Worm (Caenorhabditis elegans): Measurements from ENCODE around the gene fbxc-28.

The fbxc-28 gene

DNA sequence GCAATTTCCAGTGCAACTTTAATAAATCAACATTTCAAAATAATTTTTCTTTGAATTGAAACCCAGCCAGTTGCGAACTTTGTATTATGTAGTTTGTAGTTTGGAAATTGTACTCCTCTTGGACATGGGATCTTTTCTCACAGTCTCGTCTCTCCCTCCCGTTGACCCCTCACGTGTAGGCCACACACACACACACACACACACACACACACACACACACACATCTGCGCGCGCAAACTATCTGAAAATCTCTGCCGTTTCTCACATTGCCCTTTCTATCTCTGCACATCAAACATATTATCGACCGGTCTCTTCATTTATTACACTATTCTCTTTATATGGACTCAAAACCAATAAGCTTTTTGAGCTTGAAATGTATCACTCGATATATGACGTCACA lies 17.2 kb downstream of the fbxc-28 start, which contains the start of gene fbxc-36:
TSS of gene fbxc-36 (plus strand) at position 205 of the 400 bp plus-strand sequence.
- TF ChIP-seq C34F6.9 (tag; optimal IDR thresholded peaks at IDR 0.05) = no peak
- TF ChIP-seq zag-1 (tag; optimal IDR thresholded peaks at IDR 0.05) = no peak
- TF ChIP-seq lin-11 (tag; optimal IDR thresholded peaks at IDR 0.05) = no peak
- TF ChIP-seq nhr-12 (tag; optimal IDR thresholded peaks at IDR 0.05) = no peak
- TF ChIP-seq nhr-237 (tag; optimal IDR thresholded peaks at IDR 0.05) = no peak
- no peak for TF ChIP-seq nhr-129 (tag; optimal IDR thresholded peaks at IDR 0.05)
- no peak for TF ChIP-seq F13H6.1 (tag; optimal IDR thresholded peaks at IDR 0.05)
- TF ChIP-seq alr-1 (tag; optimal IDR thresholded peaks at IDR 0.05) = no peak
- no peak for TF ChIP-seq unc-62 (GFP tag; optimal IDR thresholded peaks at IDR 0.05)
- no peak for TF ChIP-seq unc-55 (GFP tag; optimal IDR thresholded peaks at IDR 0.05)
- TF ChIP-seq ceh-82 (tag; optimal IDR thresholded peaks at IDR 0.05) = no peak
- no peak for TF ChIP-seq ama-1 (optimal IDR thresholded peaks at IDR 0.05)
- no peak for TF ChIP-seq mdl-1 (tag; optimal IDR thresholded peaks at IDR 0.05)
- TF ChIP-seq ztf-1 (GFP tag; conservative IDR thresholded peaks at IDR 0.05) = no peak
- TF ChIP-seq mbf-1 (tag; optimal IDR thresholded peaks at IDR 0.05) = no peak
- TF ChIP-seq sem-4 (tag; optimal IDR thresholded peaks at IDR 0.05) = no peak
- TF ChIP-seq aly-2 (tag; optimal IDR thresholded peaks at IDR 0.05) = no peak
- TF ChIP-seq R02D3.7 (tag; optimal IDR thresholded peaks at IDR 0.05) = no peak
- no peak for TF ChIP-seq nhr-77 (tag; optimal IDR thresholded peaks at IDR 0.05)
- no peak for TF ChIP-seq nhr-23 (tag; optimal IDR thresholded peaks at IDR 0.05)

DNA sequence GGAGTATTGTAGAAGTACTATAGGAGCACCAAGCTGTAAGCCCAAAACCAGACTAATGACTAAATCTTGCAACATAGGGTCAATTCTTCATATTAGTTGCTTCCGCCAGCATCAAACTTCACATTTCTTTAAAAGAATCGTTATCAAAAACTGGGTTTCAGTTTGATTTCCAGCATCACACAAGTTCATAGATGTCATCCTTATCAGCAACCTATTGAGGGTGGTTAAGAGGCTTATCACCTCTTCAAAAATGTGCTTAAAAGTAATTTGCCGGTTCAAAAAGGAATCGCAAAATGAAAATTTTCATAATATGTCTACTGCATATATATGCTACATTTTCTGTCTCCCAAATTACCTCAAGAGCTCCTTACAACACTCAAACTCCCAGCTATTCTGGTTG lies 20.2 kb downstream of the fbxc-28 start, which contains the start of gene clec-43:
TSS of gene clec-43 (plus strand) at position 294 of the 400 bp plus-strand sequence.
- TF ChIP-seq fos-1 (tag; optimal IDR thresholded peaks at IDR 0.05) (peak; percentile 71), nhr-10 (tag; optimal IDR thresholded peaks at IDR 0.05) (no peak)

DNA sequence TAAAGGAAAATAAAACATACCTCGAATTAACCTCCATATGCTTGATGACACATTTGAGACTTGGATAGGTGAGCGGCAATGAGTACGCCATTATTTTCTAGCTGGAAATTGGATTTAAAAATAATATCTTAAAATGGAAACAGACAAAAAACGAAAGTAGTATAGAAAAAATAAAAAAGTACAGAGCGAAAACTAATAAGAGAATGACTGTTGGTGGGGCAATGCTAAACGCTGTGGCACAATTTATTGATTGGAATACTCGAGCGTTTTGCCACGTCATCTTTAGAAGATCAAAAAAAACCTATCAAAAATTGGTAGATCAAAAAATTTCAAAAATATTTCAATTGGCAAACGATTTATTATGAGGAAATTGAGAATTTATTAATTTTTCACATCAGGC lies 24.5 kb downstream of the fbxc-28 start, which contains the start of gene fbxc-32:
TSS of gene fbxc-32 (minus strand) at position 101 of the 400 bp plus-strand sequence.
- TF ChIP-seq nhr-6 (tag; optimal IDR thresholded peaks at IDR 0.05) (no peak), ama-1 (optimal IDR thresholded peaks at IDR 0.05) (no peak), unc-55 (GFP tag; optimal IDR thresholded peaks at IDR 0.05) (no peak), blmp-1 (tag; optimal IDR thresholded peaks at IDR 0.05; ENCODE audit: insufficient read depth) (no peak), peb-1 (tag; optimal IDR thresholded peaks at IDR 0.05) (no peak), lin-39 (tag; optimal IDR thresholded peaks at IDR 0.05) (no peak), dmd-4 (tag; optimal IDR thresholded peaks at IDR 0.05) (no peak), nhr-77 (tag; optimal IDR thresholded peaks at IDR 0.05) (no peak), egl-27 (tag; optimal IDR thresholded peaks at IDR 0.05) (no peak), snpc-4 (tag; optimal IDR thresholded peaks at IDR 0.05) (no peak), nhr-10 (tag; optimal IDR thresholded peaks at IDR 0.05) (no peak), nhr-21 (tag; optimal IDR thresholded peaks at IDR 0.05) (no peak), ceh-16 (tag; optimal IDR thresholded peaks at IDR 0.05) (no peak), lsy-2 (tag; optimal IDR thresholded peaks at IDR 0.05) (no peak)

DNA sequence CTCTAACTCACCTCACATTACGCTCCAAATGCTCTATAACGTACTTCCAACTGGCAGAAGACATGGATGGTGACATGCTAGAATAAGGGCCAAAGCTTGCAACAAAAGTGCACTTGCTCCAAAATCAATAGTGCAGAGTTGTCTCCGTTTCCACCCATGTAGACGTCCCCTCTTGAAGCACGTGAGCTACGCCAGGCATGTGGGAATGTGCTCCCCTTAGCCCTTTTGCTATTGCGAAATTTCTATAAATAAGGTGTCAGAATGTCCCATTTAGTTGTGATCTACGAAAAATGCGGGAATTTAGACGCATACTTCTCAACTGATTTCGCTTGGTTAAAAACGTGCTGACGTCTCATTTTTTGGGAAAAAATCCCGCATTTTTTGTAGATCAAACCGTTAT lies 26.8 kb downstream of the fbxc-28 start:
- TF ChIP-seq unc-55 (GFP tag; optimal IDR thresholded peaks at IDR 0.05) (peak; percentile 33), sma-9 (GFP tag; optimal IDR thresholded peaks at IDR 0.05) (peak; percentile 54), sma-9 (tag; optimal IDR thresholded peaks at IDR 0.05) (no peak), nhr-10 (tag; optimal IDR thresholded peaks at IDR 0.05) (no peak), C34F6.9 (tag; optimal IDR thresholded peaks at IDR 0.05) (peak; percentile 34)

DNA sequence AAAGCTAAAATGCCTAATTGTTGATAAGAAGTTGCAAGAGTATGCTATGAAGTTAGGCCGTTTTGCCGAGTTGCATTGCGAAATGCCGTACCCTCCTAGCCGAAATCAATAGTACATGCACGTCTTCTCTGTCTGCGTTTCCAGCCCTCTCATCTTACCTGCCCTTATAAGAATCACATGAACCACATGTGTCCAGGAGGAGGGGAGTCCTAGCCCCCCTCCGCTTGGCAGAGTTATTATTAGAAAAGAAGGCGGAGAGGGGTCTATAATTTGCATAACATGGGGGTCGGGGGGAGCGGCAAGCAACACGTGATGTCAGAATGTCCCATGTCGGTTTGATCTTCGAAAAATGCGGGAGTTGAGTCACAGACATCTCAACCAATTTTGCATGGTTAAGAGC lies 29.4 kb downstream of the fbxc-28 start:
- TF ChIP-seq mbf-1 (tag; optimal IDR thresholded peaks at IDR 0.05) = no peak
- no peak for TF ChIP-seq nhr-25 (tag; optimal IDR thresholded peaks at IDR 0.05)
- no peak for TF ChIP-seq unc-55 (GFP tag; optimal IDR thresholded peaks at IDR 0.05)
- TF ChIP-seq ZK546.5 (tag; optimal IDR thresholded peaks at IDR 0.05) = no peak
- TF ChIP-seq Y55F3AM.14 (GFP tag; optimal IDR thresholded peaks at IDR 0.05) = no peak
- TF ChIP-seq blmp-1 (tag; optimal IDR thresholded peaks at IDR 0.05; ENCODE audit: insufficient read depth) = no peak
- TF ChIP-seq lin-39 (tag; optimal IDR thresholded peaks at IDR 0.05) = no peak
- no peak for TF ChIP-seq zag-1 (tag; optimal IDR thresholded peaks at IDR 0.05)
- TF ChIP-seq gmeb-1 (tag; optimal IDR thresholded peaks at IDR 0.05) = no peak
- TF ChIP-seq nhr-129 (tag; optimal IDR thresholded peaks at IDR 0.05) = no peak
- TF ChIP-seq nhr-10 (tag; optimal IDR thresholded peaks at IDR 0.05) = no peak
- no peak for TF ChIP-seq unc-62 (GFP tag; optimal IDR thresholded peaks at IDR 0.05)
- TF ChIP-seq nhr-6 (tag; optimal IDR thresholded peaks at IDR 0.05) = no peak
- TF ChIP-seq R02D3.7 (tag; optimal IDR thresholded peaks at IDR 0.05) = no peak
- no peak for TF ChIP-seq ama-1 (optimal IDR thresholded peaks at IDR 0.05)
- no peak for TF ChIP-seq sma-3 (GFP tag; optimal IDR thresholded peaks at IDR 0.05)
- TF ChIP-seq nhr-237 (tag; optimal IDR thresholded peaks at IDR 0.05) = no peak
- TF ChIP-seq sma-9 (GFP tag; optimal IDR thresholded peaks at IDR 0.05) = no peak
- TF ChIP-seq sma-9 (tag; optimal IDR thresholded peaks at IDR 0.05) = no peak
